Fruit fly (Drosophila melanogaster) whole organism, embryonic: ENCODE results near the gene lectin-37Da.

ENCODE experiments used
- Awh ChIP-seq: fragments of 200-800 bp; sonication (Bioruptor generic); IDR thresholded peaks from 2 replicates; pipeline ENCODE4, ENCODE4 v1.3.6; 2022; ENCODE audit warnings: missing biosample characterization, missing genetic modification characterization
- BtbVII ChIP-seq: fragments of 200-800 bp; sonication (Bioruptor generic); optimal IDR thresholded peaks from 3 replicates; lab custom pipeline; 2017; ENCODE audit warnings: missing biosample characterization, mild to moderate bottlenecking, missing genetic modification characterization
- CG10431 ChIP-seq: fragments of 200-800 bp; sonication (Bioruptor generic); optimal IDR thresholded peaks from 3 replicates; lab custom pipeline; 2018; ENCODE audit warnings: missing biosample characterization, mild to moderate bottlenecking, missing genetic modification characterization
- CG11085 ChIP-seq: fragments of 200-800 bp; sonication (Bioruptor generic); IDR thresholded peaks from 2 replicates; pipeline ENCODE4 v1.3.6; 2022; ENCODE audit warnings: missing biosample characterization, missing genetic modification characterization
- CG11093 ChIP-seq: fragments of 200-800 bp; sonication (Bioruptor generic); IDR thresholded peaks from 3 replicates; pipeline ENCODE4 v1.3.6; 2022; ENCODE audit warnings: missing biosample characterization, missing genetic modification characterization
- CG12104 ChIP-seq: fragments of 200-800 bp; sonication (Bioruptor generic); optimal IDR thresholded peaks from 3 replicates; lab custom pipeline; 2016; ENCODE audit warnings: missing biosample characterization, missing genetic modification characterization
- CG14860 ChIP-seq: fragments of 200-800 bp; sonication (Bioruptor generic); IDR thresholded peaks from 3 replicates; pipeline ENCODE4 v1.3.6; 2022; ENCODE audit warnings: missing biosample characterization, missing genetic modification characterization; ENCODE audit not compliant: partially characterized antibody
- CG15073 ChIP-seq: fragments of 200-800 bp; sonication (Bioruptor generic); optimal IDR thresholded peaks from 2 replicates; lab custom pipeline; 2016; ENCODE audit warnings: missing biosample characterization, missing genetic modification characterization
- CG1603 ChIP-seq: fragments of 200-800 bp; sonication (Bioruptor generic); optimal IDR thresholded peaks from 2 replicates; lab custom pipeline; 2019; ENCODE audit warnings: missing biosample characterization, mild to moderate bottlenecking, missing genetic modification characterization, moderate library complexity
- CG17385 ChIP-seq: fragments of 200-800 bp; sonication (Bioruptor generic); optimal IDR thresholded peaks from 3 replicates; lab custom pipeline; 2018; ENCODE audit warnings: missing biosample characterization, mild to moderate bottlenecking, missing genetic modification characterization
- CG17802 ChIP-seq: fragments of 200-800 bp; sonication (Bioruptor generic); optimal IDR thresholded peaks from 2 replicates; lab custom pipeline; 2018; ENCODE audit warnings: missing biosample characterization, mild to moderate bottlenecking, missing genetic modification characterization, moderate library complexity
- CG18011 ChIP-seq: fragments of 200-800 bp; sonication (Bioruptor generic); optimal IDR thresholded peaks from 2 replicates; lab custom pipeline; 2017; ENCODE audit warnings: missing biosample characterization, missing genetic modification characterization, mild to moderate bottlenecking, moderate library complexity, missing genotype
- CG1832 ChIP-seq: fragments of 200-800 bp; sonication (Bioruptor generic); optimal IDR thresholded peaks from 2 replicates; lab custom pipeline; 2017; ENCODE audit warnings: missing biosample characterization, mild to moderate bottlenecking, missing genetic modification characterization, inconsistent platforms
- CG18476 ChIP-seq: fragments of 200-800 bp; sonication (Bioruptor generic); optimal IDR thresholded peaks from 2 replicates; lab custom pipeline; 2016; ENCODE audit warnings: missing biosample characterization, mild to moderate bottlenecking, missing genetic modification characterization
- CG2678 ChIP-seq: fragments of 200-800 bp; sonication (Bioruptor generic); optimal IDR thresholded peaks from 3 replicates; lab custom pipeline; 2019; ENCODE audit warnings: missing biosample characterization, mild to moderate bottlenecking, missing genetic modification characterization, moderate library complexity
- CG31441 ChIP-seq: fragments of 200-800 bp; sonication (Bioruptor generic); IDR thresholded peaks from 2 replicates; pipeline ENCODE4 v1.3.6; 2022; ENCODE audit warnings: missing biosample characterization, missing genetic modification characterization
- CG4707 ChIP-seq: fragments of 200-800 bp; sonication (Bioruptor generic); optimal IDR thresholded peaks from 2 replicates; lab custom pipeline; 2018; ENCODE audit warnings: missing biosample characterization, mild to moderate bottlenecking, missing genetic modification characterization, moderate library complexity
- CG6791 ChIP-seq: fragments of 200-800 bp; sonication (Bioruptor generic); IDR thresholded peaks from 3 replicates; pipeline ENCODE4 v1.3.6; 2022; ENCODE audit warnings: missing biosample characterization, missing genetic modification characterization; ENCODE audit not compliant: partially characterized antibody
- CG6854 ChIP-seq: fragments of 200-800 bp; sonication (Bioruptor generic); optimal IDR thresholded peaks from 3 replicates; lab custom pipeline; 2017; ENCODE audit warnings: missing biosample characterization, mild to moderate bottlenecking, missing genetic modification characterization
- CG8388 ChIP-seq: fragments of 200-800 bp; sonication (Bioruptor generic); optimal IDR thresholded peaks from 2 replicates; lab custom pipeline; 2019; ENCODE audit warnings: missing biosample characterization, mild to moderate bottlenecking, missing genetic modification characterization, moderate library complexity
- CrebB ChIP-seq: fragments of 200-800 bp; sonication (Bioruptor generic); optimal IDR thresholded peaks from 3 replicates; lab custom pipeline; 2018; ENCODE audit warnings: missing biosample characterization, mild to moderate bottlenecking, missing genetic modification characterization
- Doc3 ChIP-seq: fragments of 200-800 bp; sonication (Bioruptor generic); IDR thresholded peaks from 3 replicates; pipeline ENCODE4 v1.3.6; 2022; ENCODE audit warnings: missing biosample characterization, missing genetic modification characterization; ENCODE audit not compliant: partially characterized antibody
- Fer1 ChIP-seq: fragments of 200-800 bp; sonication (Bioruptor generic); optimal IDR thresholded peaks from 2 replicates; lab custom pipeline; 2017; ENCODE audit warnings: missing biosample characterization, mild to moderate bottlenecking, missing genetic modification characterization
- Hand ChIP-seq: fragments of 200-800 bp; sonication (Bioruptor generic); optimal IDR thresholded peaks from 2 replicates; lab custom pipeline; 2017; ENCODE audit warnings: mild to moderate bottlenecking, missing biosample characterization, missing genetic modification reagents, missing genetic modification characterization
- Hey ChIP-seq: fragments of 200-800 bp; sonication (Bioruptor generic); optimal IDR thresholded peaks from 3 replicates; lab custom pipeline; 2018; ENCODE audit warnings: missing biosample characterization, mild to moderate bottlenecking, missing genetic modification characterization
- Kr ChIP-seq: fragments of 200-800 bp; sonication (Bioruptor generic); optimal IDR thresholded peaks from 2 replicates; lab custom pipeline; 2017; ENCODE audit warnings: missing biosample characterization, mild to moderate bottlenecking, missing genetic modification characterization
- Max ChIP-seq: fragments of 200-800 bp; sonication (Bioruptor generic); optimal IDR thresholded peaks from 2 replicates; lab custom pipeline; 2016; ENCODE audit warnings: missing biosample characterization, mild to moderate bottlenecking, missing genetic modification characterization
- Nf-YB ChIP-seq: fragments of 200-800 bp; sonication (Bioruptor generic); optimal IDR thresholded peaks from 3 replicates; lab custom pipeline; 2019; ENCODE audit warnings: missing biosample characterization, mild to moderate bottlenecking, missing genetic modification characterization, moderate library complexity
- Tbp ChIP-seq: fragments of >200 bp; optimal IDR thresholded peaks from 2 replicates; lab custom pipeline; 2018; ENCODE audit warnings: missing biosample characterization, missing genetic modification characterization
- al ChIP-seq: fragments of 200-800 bp; sonication (Bioruptor generic); IDR thresholded peaks from 2 replicates; pipeline ENCODE4 v1.3.6; 2022; ENCODE audit warnings: missing biosample characterization, missing genetic modification characterization
- cato ChIP-seq: fragments of 200-800 bp; sonication (Bioruptor generic); optimal IDR thresholded peaks from 2 replicates; lab custom pipeline; 2016; ENCODE audit warnings: missing biosample characterization, missing genetic modification characterization, borderline replicate concordance
- dan ChIP-seq: fragments of 200-800 bp; sonication (Bioruptor generic); IDR thresholded peaks from 2 replicates; pipeline ENCODE4 v1.3.6; 2022; ENCODE audit warnings: missing biosample characterization, missing genetic modification characterization
- dati ChIP-seq: fragments of 200-800 bp; sonication (Bioruptor generic); IDR thresholded peaks from 2 replicates; pipeline ENCODE4 v1.3.6; 2022; ENCODE audit warnings: missing biosample characterization, missing genetic modification characterization
- ems ChIP-seq: fragments of 200-800 bp; sonication (Bioruptor generic); optimal IDR thresholded peaks from 3 replicates; lab custom pipeline; 2016; ENCODE audit warnings: missing biosample characterization, missing genetic modification characterization
- en ChIP-seq: fragments of 200-800 bp; sonication (Bioruptor generic); optimal IDR thresholded peaks from 2 replicates; lab custom pipeline; 2016; ENCODE audit warnings: missing biosample characterization, missing genetic modification characterization
- eyg ChIP-seq: fragments of 200-800 bp; sonication (Bioruptor generic); optimal IDR thresholded peaks from 3 replicates; lab custom pipeline; 2016; ENCODE audit warnings: missing biosample characterization, missing genetic modification characterization
- gsb ChIP-seq: fragments of 200-800 bp; sonication (Bioruptor generic); IDR thresholded peaks from 2 replicates; pipeline ENCODE4 v1.3.6; 2022; ENCODE audit warnings: missing biosample characterization, missing genetic modification characterization
- ind ChIP-seq: fragments of 200-800 bp; sonication (Bioruptor generic); optimal IDR thresholded peaks from 3 replicates; lab custom pipeline; 2016; ENCODE audit warnings: missing biosample characterization, missing genetic modification characterization
- insv ChIP-seq, 2 experiments: fragments of 200-800 bp; sonication (Bioruptor generic); optimal IDR thresholded peaks; 3 replicates each; lab custom pipeline; 2016 to 2018; ENCODE audit warnings: missing biosample characterization in 2 of 2, missing genetic modification characterization in 2 of 2
- kay ChIP-seq: fragments of 200-800 bp; sonication (Bioruptor generic); optimal IDR thresholded peaks from 2 replicates; lab custom pipeline; 2016; ENCODE audit warnings: missing biosample characterization, missing genetic modification characterization
- kni ChIP-seq: fragments of 200-800 bp; sonication (Bioruptor generic); optimal IDR thresholded peaks from 3 replicates; lab custom pipeline; 2017; ENCODE audit warnings: mild to moderate bottlenecking, missing biosample characterization, missing genetic modification reagents, missing genetic modification characterization
- pnt ChIP-seq: fragments of 200-800 bp; sonication (Bioruptor generic); optimal IDR thresholded peaks from 3 replicates; lab custom pipeline; 2016; ENCODE audit warnings: missing biosample characterization, missing genetic modification characterization
- psq ChIP-seq: fragments of 200-800 bp; sonication (Bioruptor generic); optimal IDR thresholded peaks from 2 replicates; lab custom pipeline; 2017; ENCODE audit warnings: missing biosample characterization, missing genetic modification characterization
- pzg ChIP-seq: fragments of 200-800 bp; sonication (Bioruptor generic); optimal IDR thresholded peaks from 3 replicates; lab custom pipeline; 2018; ENCODE audit warnings: missing biosample characterization, mild to moderate bottlenecking, missing genetic modification characterization, moderate library complexity
- ro ChIP-seq: fragments of 200-800 bp; sonication (Bioruptor generic); IDR thresholded peaks from 2 replicates; pipeline ENCODE4 v1.3.6; 2022; ENCODE audit warnings: missing biosample characterization, missing genetic modification characterization
- run ChIP-seq: fragments of 200-800 bp; sonication (Bioruptor generic); optimal IDR thresholded peaks from 3 replicates; lab custom pipeline; 2018; ENCODE audit warnings: missing biosample characterization, mild to moderate bottlenecking, missing genetic modification characterization
- schlank ChIP-seq: fragments of 200-800 bp; sonication (Bioruptor generic); optimal IDR thresholded peaks from 2 replicates; lab custom pipeline; 2018; ENCODE audit warnings: missing biosample characterization, mild to moderate bottlenecking, missing genetic modification characterization
- tio ChIP-seq: fragments of 200-800 bp; sonication (Bioruptor generic); optimal IDR thresholded peaks from 2 replicates; lab custom pipeline; 2017; ENCODE audit warnings: missing biosample characterization, missing genetic modification characterization, inconsistent platforms
- vfl ChIP-seq: fragments of 200-800 bp; sonication (Bioruptor generic); optimal IDR thresholded peaks from 2 replicates; lab custom pipeline; 2016; ENCODE audit warnings: missing biosample characterization, missing genetic modification characterization

lectin-37Da gene

dm6 chr2L:19423467-19424122 lies 5.5 kb downstream of the lectin-37Da start, which contains the start of the genes Alp12 and CG13085 (continued):
- TF ChIP-seq Hand (GFP tag; lab: Kevin White, UChicago): peak; percentile 99
- peak; percentile 96 for TF ChIP-seq CG18476 (GFP tag; lab: Kevin White, UChicago)
- peak; percentile 89 for TF ChIP-seq eyg
- TF ChIP-seq CG1603 (tag; lab: Kevin White, UChicago): peak; percentile 83
- TF ChIP-seq al (GFP tag; lab: Robert Waterston, UW): peak; percentile 90
- TF ChIP-seq CG11093 (GFP tag; lab: Robert Waterston, UW): peak; percentile 95
- TF ChIP-seq BtbVII (GFP tag; lab: Kevin White, UChicago): peak; percentile 99
- TF ChIP-seq CG18011 (GFP tag; lab: Kevin White, UChicago): peak; percentile 89
- peak; percentile 95 for TF ChIP-seq kay (GFP tag; lab: Kevin White, UChicago)
- peak; percentile 54 to 84 for TF ChIP-seq insv (GFP tag; optimal IDR thresholded peaks at IDR 0.05; lab: Kevin White, UChicago)
- peak; percentile 92 for TF ChIP-seq CG4707 (GFP tag; lab: Kevin White, UChicago)
- no peak for TF ChIP-seq Kr (GFP tag; lab: Kevin White, UChicago)
- peak; percentile 79 for TF ChIP-seq CG15073 (GFP tag; lab: Kevin White, UChicago)
- TF ChIP-seq gsb: peak; percentile 95
- peak; percentile 99 for TF ChIP-seq Fer1 (GFP tag; lab: Kevin White, UChicago)
- TF ChIP-seq CG17385: peak; percentile 98
- no peak for TF ChIP-seq CG14860 (GFP tag; lab: Robert Waterston, UW)
- peak; percentile 93 for TF ChIP-seq pnt
- TF ChIP-seq ro (GFP tag; lab: Robert Waterston, UW): peak; percentile 93
- TF ChIP-seq pzg (GFP tag; lab: Kevin White, UChicago): peak; percentile 15
- TF ChIP-seq psq (GFP tag; lab: Kevin White, UChicago): peak; percentile 85
- peak; percentile 97 for TF ChIP-seq kni (GFP tag; lab: Kevin White, UChicago)
- TF ChIP-seq Max (GFP tag; lab: Kevin White, UChicago): peak; percentile 97
- peak; percentile 98 for TF ChIP-seq CG6854 (GFP tag; lab: Kevin White, UChicago)
- peak; percentile 54; the same call in 2 of the 3 replicates for TF ChIP-seq CG6791 (GFP tag; lab: Robert Waterston, UW)
- TF ChIP-seq Tbp: no peak
- TF ChIP-seq CrebB (tag; lab: Kevin White, UChicago): peak; percentile 96
- TF ChIP-seq ind (GFP tag; lab: Kevin White, UChicago): peak; percentile 96
- TF ChIP-seq vfl (GFP tag; lab: Kevin White, UChicago): peak; percentile 92
- peak; percentile 91; the same call in 1 of the 2 replicates for TF ChIP-seq Awh (GFP tag; lab: Robert Waterston, UW)
- peak; percentile 87 for TF ChIP-seq CG11085 (GFP tag; lab: Robert Waterston, UW)
- TF ChIP-seq ems (GFP tag; lab: Kevin White, UChicago): peak; percentile 94
- TF ChIP-seq CG2678 (tag; lab: Kevin White, UChicago): peak; percentile 99
- TF ChIP-seq tio (GFP tag; lab: Kevin White, UChicago): peak; percentile 98
- TF ChIP-seq Nf-YB (GFP tag; lab: Kevin White, UChicago): peak; percentile 90
- peak; percentile 96 for TF ChIP-seq CG10431
- TF ChIP-seq CG12104: peak; percentile 97
- TF ChIP-seq run: peak; percentile 98
- TF ChIP-seq CG8388: peak; percentile 97
- TF ChIP-seq en: peak; percentile 87
- peak; percentile 41; the same call in 1 of the 2 replicates for TF ChIP-seq dati (GFP tag; lab: Robert Waterston, UW)
- peak; percentile 94 for TF ChIP-seq cato (GFP tag; lab: Kevin White, UChicago)
- no peak for TF ChIP-seq CG1832 (GFP tag; lab: Kevin White, UChicago)
- TF ChIP-seq CG31441 (GFP tag; lab: Robert Waterston, UW): peak; percentile 96
- no peak for TF ChIP-seq dan (GFP tag; lab: Robert Waterston, UW)
- TF ChIP-seq schlank (tag; lab: Kevin White, UChicago): peak; percentile 93
- TF ChIP-seq Doc3 (GFP tag; lab: Robert Waterston, UW): no peak
- peak; percentile 82 for TF ChIP-seq CG17802 (tag; lab: Kevin White, UChicago)
- TF ChIP-seq Hey: peak; percentile 84
